Worm (Caenorhabditis elegans) whole organism, L2 larva: Measurements from ENCODE around the gene gadr-2.

Experiments used
- C34F6.9 ChIP-seq: fragments of 150-350 bp; optimal IDR thresholded peaks from 2 replicates; lab custom pipeline; 2014; ENCODE audit warnings: missing biosample characterization, missing genetic modification characterization
- F13H6.1 ChIP-seq: sonication (generic microtip); optimal IDR thresholded peaks from 2 replicates; lab custom pipeline; 2016; ENCODE audit warnings: missing genetic modification characterization, missing compliant biosample characterization
- Y55F3AM.14 ChIP-seq: fragments of 200-800 bp; sonication (Bioruptor generic); optimal IDR thresholded peaks from 2 replicates; lab custom pipeline; 2018; ENCODE audit warnings: mild to moderate bottlenecking, missing genetic modification characterization, missing compliant biosample characterization
- ZK546.5 ChIP-seq: sonication (generic microtip); optimal IDR thresholded peaks from 2 replicates; lab custom pipeline; 2017; ENCODE audit warnings: missing biosample characterization, missing genetic modification characterization
- alr-1 ChIP-seq: fragments of 150-350 bp; optimal IDR thresholded peaks from 2 replicates; lab custom pipeline; 2014; ENCODE audit warnings: missing biosample characterization, missing genetic modification characterization
- aly-2 ChIP-seq: fragments of 150-350 bp; optimal IDR thresholded peaks from 2 replicates; lab custom pipeline; 2014; ENCODE audit warnings: missing biosample characterization, missing genetic modification characterization
- ama-1 ChIP-seq: fragments of 150-350 bp; optimal IDR thresholded peaks from 2 replicates; lab custom pipeline; 2018; ENCODE audit warnings: inconsistent platforms
- blmp-1 ChIP-seq: sonication (generic microtip); optimal IDR thresholded peaks from 2 replicates; lab custom pipeline; 2017; ENCODE audit warnings: missing genetic modification characterization, mild to moderate bottlenecking, missing compliant biosample characterization, antibody characterized with exemption, moderate library complexity; ENCODE audit not compliant: insufficient read depth
- ceh-16 ChIP-seq: fragments of 150-350 bp; optimal IDR thresholded peaks from 2 replicates; lab custom pipeline; 2014; ENCODE audit warnings: missing biosample characterization, missing genetic modification characterization
- ceh-82 ChIP-seq: fragments of 150-350 bp; optimal IDR thresholded peaks from 2 replicates; lab custom pipeline; 2014; ENCODE audit warnings: missing biosample characterization, missing genetic modification characterization
- crh-2 ChIP-seq: sonication (generic microtip); optimal IDR thresholded peaks from 2 replicates; lab custom pipeline; 2017; ENCODE audit warnings: missing biosample characterization, missing genetic modification characterization
- dmd-4 ChIP-seq: sonication (generic microtip); optimal IDR thresholded peaks from 2 replicates; lab custom pipeline; 2017; ENCODE audit warnings: missing biosample characterization, missing genetic modification characterization
- egl-27 ChIP-seq: sonication (generic microtip); optimal IDR thresholded peaks from 3 replicates; lab custom pipeline; 2017; ENCODE audit warnings: missing biosample characterization, missing genetic modification reagents, missing genetic modification characterization
- elt-1 ChIP-seq: fragments of 150-350 bp; optimal IDR thresholded peaks from 2 replicates; lab custom pipeline; 2014; ENCODE audit warnings: missing biosample characterization, missing genetic modification characterization
- elt-3 ChIP-seq: sonication (generic microtip); optimal IDR thresholded peaks from 2 replicates; lab custom pipeline; 2017; ENCODE audit warnings: missing biosample characterization, missing genetic modification characterization
- fos-1 ChIP-seq: fragments of 150-350 bp; optimal IDR thresholded peaks from 2 replicates; lab custom pipeline; 2014; ENCODE audit warnings: missing biosample characterization, missing genetic modification characterization
- gmeb-1 ChIP-seq: fragments of 150-350 bp; optimal IDR thresholded peaks from 2 replicates; lab custom pipeline; 2014; ENCODE audit warnings: missing biosample characterization, missing genetic modification characterization
- lin-11 ChIP-seq: fragments of 150-350 bp; sonication (generic microtip); optimal IDR thresholded peaks from 2 replicates; lab custom pipeline; 2014; ENCODE audit warnings: missing biosample characterization, missing genetic modification characterization, inconsistent platforms, mixed read lengths
- lin-13 ChIP-seq: fragments of 150-350 bp; optimal IDR thresholded peaks from 2 replicates; lab custom pipeline; 2014; ENCODE audit warnings: missing biosample characterization, missing genetic modification reagents, missing genetic modification characterization
- lin-39 ChIP-seq: fragments of 150-350 bp; optimal IDR thresholded peaks from 2 replicates; lab custom pipeline; 2014; ENCODE audit warnings: missing biosample characterization, missing genetic modification reagents, missing genetic modification characterization
- lsy-2 ChIP-seq, 2 experiments: fragments of 150-350 bp in 1 of 2; sonication (generic microtip) in 1 of 2; optimal IDR thresholded peaks; 2 replicates each; lab custom pipeline; 2014 to 2017; ENCODE audit warnings: missing biosample characterization in 2 of 2, missing genetic modification characterization in 2 of 2
- mab-5 ChIP-seq: fragments of 150-350 bp; optimal IDR thresholded peaks from 2 replicates; lab custom pipeline; 2014; ENCODE audit warnings: missing biosample characterization, missing genetic modification characterization
- mbf-1 ChIP-seq: sonication (generic microtip); optimal IDR thresholded peaks from 2 replicates; lab custom pipeline; 2017; ENCODE audit warnings: missing biosample characterization, missing genetic modification characterization
- nhr-10 ChIP-seq: sonication (generic microtip); optimal IDR thresholded peaks from 2 replicates; lab custom pipeline; 2017; ENCODE audit warnings: missing biosample characterization, missing genetic modification characterization
- nhr-11 ChIP-seq: fragments of 150-350 bp; optimal IDR thresholded peaks from 2 replicates; lab custom pipeline; 2014; ENCODE audit warnings: missing biosample characterization, missing genetic modification characterization
- nhr-12 ChIP-seq: fragments of 150-350 bp; optimal IDR thresholded peaks from 2 replicates; lab custom pipeline; 2014; ENCODE audit warnings: missing biosample characterization, missing genetic modification characterization
- nhr-129 ChIP-seq: fragments of 150-350 bp; optimal IDR thresholded peaks from 2 replicates; lab custom pipeline; 2014; ENCODE audit warnings: missing biosample characterization, missing genetic modification characterization
- nhr-21 ChIP-seq: fragments of 150-350 bp; optimal IDR thresholded peaks from 2 replicates; lab custom pipeline; 2014; ENCODE audit warnings: missing biosample characterization, missing genetic modification characterization
- nhr-23 ChIP-seq: fragments of 150-350 bp; optimal IDR thresholded peaks from 2 replicates; lab custom pipeline; 2014; ENCODE audit warnings: missing biosample characterization, missing genetic modification reagents, missing genetic modification characterization
- nhr-237 ChIP-seq: fragments of 150-350 bp; optimal IDR thresholded peaks from 2 replicates; lab custom pipeline; 2014; ENCODE audit warnings: missing biosample characterization, missing genetic modification characterization
- nhr-25 ChIP-seq: fragments of 150-350 bp; sonication (generic microtip); optimal IDR thresholded peaks from 3 replicates; lab custom pipeline; 2014; ENCODE audit warnings: missing biosample characterization, missing genetic modification characterization
- nhr-6 ChIP-seq: fragments of 150-350 bp; optimal IDR thresholded peaks from 2 replicates; lab custom pipeline; 2014; ENCODE audit warnings: missing biosample characterization, missing genetic modification characterization
- nhr-77 ChIP-seq: fragments of 150-350 bp; optimal IDR thresholded peaks from 2 replicates; lab custom pipeline; 2014; ENCODE audit warnings: missing biosample characterization, missing genetic modification characterization
- peb-1 ChIP-seq: fragments of 150-350 bp; optimal IDR thresholded peaks from 2 replicates; lab custom pipeline; 2014; ENCODE audit warnings: missing biosample characterization, missing genetic modification characterization
- sem-4 ChIP-seq: fragments of 150-350 bp; optimal IDR thresholded peaks from 2 replicates; lab custom pipeline; 2014; ENCODE audit warnings: missing biosample characterization, missing genetic modification reagents, missing genetic modification characterization
- skn-1 ChIP-seq: sonication (generic microtip); optimal IDR thresholded peaks from 2 replicates; lab custom pipeline; 2017; ENCODE audit warnings: missing biosample characterization, missing genetic modification characterization
- sma-3 ChIP-seq: sonication (generic microtip); optimal IDR thresholded peaks from 2 replicates; lab custom pipeline; 2016; ENCODE audit warnings: missing genetic modification reagents, missing genetic modification characterization, missing compliant biosample characterization
- sma-9 ChIP-seq, 2 experiments: fragments of 150-350 bp in 1 of 2; sonication (generic microtip) in 1 of 2; optimal IDR thresholded peaks; 2 replicates each; lab custom pipeline; 2014 to 2016; ENCODE audit warnings: missing genetic modification characterization in 2 of 2, mild to moderate bottlenecking in 1 of 2, missing biosample characterization in 1 of 2, missing compliant biosample characterization in 1 of 2, missing genetic modification reagents in 1 of 2, moderate library complexity in 1 of 2
- snpc-4 ChIP-seq: fragments of 150-350 bp; optimal IDR thresholded peaks from 2 replicates; lab custom pipeline; 2014; ENCODE audit warnings: missing biosample characterization, missing genetic modification characterization
- unc-39 ChIP-seq: fragments of 150-350 bp; optimal IDR thresholded peaks from 2 replicates; lab custom pipeline; 2014; ENCODE audit warnings: missing biosample characterization, missing genetic modification characterization
- unc-55 ChIP-seq: fragments of 150-350 bp; sonication (generic microtip); optimal IDR thresholded peaks from 3 replicates; lab custom pipeline; 2014; ENCODE audit warnings: missing biosample characterization, missing genetic modification reagents, missing genetic modification characterization
- unc-62 ChIP-seq: fragments of 150-350 bp; optimal IDR thresholded peaks from 2 replicates; lab custom pipeline; 2014; ENCODE audit warnings: missing biosample characterization, missing genetic modification reagents, missing genetic modification characterization
- zag-1 ChIP-seq: fragments of 150-350 bp; optimal IDR thresholded peaks from 2 replicates; lab custom pipeline; 2014; ENCODE audit warnings: missing biosample characterization, missing genetic modification characterization
- ztf-1 ChIP-seq: fragments of 200-800 bp; sonication (Bioruptor generic); conservative IDR thresholded peaks from 2 replicates; pipeline ENCODE4 v1.3.6; 2022; ENCODE audit warnings: missing genetic modification characterization, missing compliant biosample characterization
- ztf-11 ChIP-seq: sonication (generic microtip); optimal IDR thresholded peaks from 2 replicates; lab custom pipeline; 2017; ENCODE audit warnings: missing biosample characterization, missing genetic modification characterization
- ztf-4 ChIP-seq: fragments of 150-350 bp; optimal IDR thresholded peaks from 2 replicates; lab custom pipeline; 2014; ENCODE audit warnings: missing biosample characterization, missing genetic modification characterization

Gene gadr-2

DNA sequence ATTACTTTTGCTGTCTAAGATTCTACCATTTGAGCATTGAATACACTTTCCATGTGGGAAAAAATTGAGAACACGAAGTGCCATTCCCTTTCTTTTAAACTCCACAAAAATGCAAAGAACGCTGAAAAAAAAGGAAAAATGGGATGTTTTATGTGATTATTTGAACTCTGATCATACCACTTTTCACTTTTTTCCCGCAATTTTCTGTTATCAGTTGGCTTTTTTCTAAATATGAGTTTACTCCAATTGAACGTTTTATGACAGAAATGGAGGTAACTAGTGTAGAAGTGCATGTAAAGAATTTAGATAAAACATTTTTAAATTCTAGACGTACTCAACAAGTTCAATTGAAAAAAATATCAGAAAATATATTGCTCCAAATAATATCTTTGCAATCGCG, 43.5 kb downstream of the gadr-2 start:
- TF ChIP-seq ama-1 (lab: Kevin White, UChicago): no peak
- no peak for TF ChIP-seq nhr-25
- peak; percentile 8 for TF ChIP-seq crh-2
- no peak for TF ChIP-seq F13H6.1 (tag; lab: Kevin White, UChicago)
- peak; percentile 41 for TF ChIP-seq blmp-1 (tag; lab: Kevin White, UChicago)
- peak; percentile 12 for TF ChIP-seq sma-9 (GFP tag; optimal IDR thresholded peaks at IDR 0.05; lab: Kevin White, UChicago)
- TF ChIP-seq sma-9 (tag; optimal IDR thresholded peaks at IDR 0.05; lab: Kevin White, UChicago): no peak

- TF ChIP-seq C34F6.9 (tag; lab: Kevin White, UChicago) (peak; percentile 21), nhr-23 (no peak), snpc-4 (tag; lab: Kevin White, UChicago) (peak; percentile 76), nhr-21 (tag; lab: Kevin White, UChicago) (no peak), sma-3 (GFP tag; lab: Kevin White, UChicago) (peak; percentile 11), gmeb-1 (tag; lab: Kevin White, UChicago) (peak; percentile 49), nhr-129 (peak; percentile 72), F13H6.1 (tag; lab: Kevin White, UChicago) (peak; percentile 48), sma-9 (GFP tag; optimal IDR thresholded peaks at IDR 0.05; lab: Kevin White, UChicago) (no peak), sma-9 (tag; optimal IDR thresholded peaks at IDR 0.05; lab: Kevin White, UChicago) (no peak), skn-1 (tag; lab: Kevin White, UChicago) (no peak), crh-2 (peak; percentile 0), ceh-16 (tag; lab: Kevin White, UChicago) (no peak), ztf-1 (no peak), elt-3 (no peak), nhr-25 (peak; percentile 68), zag-1 (tag; lab: Kevin White, UChicago) (no peak), lin-11 (no peak), lsy-2 (tag; optimal IDR thresholded peaks at IDR 0.05; lab: Kevin White, UChicago) (peak in 1 of 2 experiments; percentile 41), mab-5 (tag; lab: Kevin White, UChicago) (no peak), fos-1 (peak; percentile 12), nhr-6 (tag; lab: Kevin White, UChicago) (no peak), ama-1 (lab: Kevin White, UChicago) (peak; percentile 81), aly-2 (tag; lab: Kevin White, UChicago) (no peak)
These were observed 44.0 kb downstream of the gadr-2 start, which contains the start of gene idh-1 for ce11 chrIV:9440880-9441336. Gene idh-1 (minus strand): TSS chrIV:9441107.

DNA sequence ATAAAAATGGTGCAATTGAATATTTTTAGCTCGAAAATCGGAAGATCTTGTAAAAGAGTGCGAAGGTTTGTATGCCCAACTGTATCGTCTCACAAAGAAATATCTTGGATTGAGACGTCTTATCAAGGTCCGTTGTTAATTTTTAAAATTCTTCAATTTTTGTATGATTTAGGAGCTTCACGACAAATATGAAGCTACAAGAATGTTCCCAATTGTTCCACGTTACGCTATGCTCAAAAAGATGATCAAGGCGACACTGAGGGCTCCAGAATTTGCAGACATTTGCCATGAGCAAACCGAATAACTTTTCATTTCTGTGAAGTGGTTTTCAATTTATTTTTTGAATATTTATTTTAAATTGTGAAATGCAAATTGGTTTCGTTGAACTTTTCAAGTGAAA, 46.2 kb downstream of the gadr-2 start:
- TF ChIP-seq lin-13 (GFP tag; lab: Kevin White, UChicago) (peak; percentile 66), nhr-21 (tag; lab: Kevin White, UChicago) (no peak), crh-2 (peak; percentile 37), lin-39 (tag; lab: Kevin White, UChicago) (no peak), nhr-12 (tag; lab: Kevin White, UChicago) (no peak), sma-3 (GFP tag; lab: Kevin White, UChicago) (peak; percentile 73), snpc-4 (tag; lab: Kevin White, UChicago) (no peak), alr-1 (tag; lab: Kevin White, UChicago) (no peak), nhr-129 (peak; percentile 29), unc-39 (tag; lab: Kevin White, UChicago) (no peak), nhr-11 (tag; lab: Kevin White, UChicago) (no peak), mbf-1 (tag; lab: Kevin White, UChicago) (no peak), sem-4 (tag; lab: Kevin White, UChicago) (no peak), nhr-237 (no peak), nhr-10 (tag; lab: Kevin White, UChicago) (no peak), C34F6.9 (tag; lab: Kevin White, UChicago) (no peak), unc-62 (GFP tag; lab: Kevin White, UChicago) (no peak), nhr-6 (tag; lab: Kevin White, UChicago) (peak; percentile 37), nhr-77 (tag; lab: Kevin White, UChicago) (no peak), blmp-1 (tag; lab: Kevin White, UChicago) (no peak), zag-1 (tag; lab: Kevin White, UChicago) (no peak), ztf-4 (peak; percentile 19), ceh-82 (tag; lab: Kevin White, UChicago) (no peak), nhr-23 (no peak), skn-1 (tag; lab: Kevin White, UChicago) (no peak), elt-3 (no peak), ztf-11 (tag; lab: Kevin White, UChicago) (no peak), ceh-16 (tag; lab: Kevin White, UChicago) (no peak), dmd-4 (tag; lab: Kevin White, UChicago) (no peak), elt-1 (tag; lab: Kevin White, UChicago) (no peak), F13H6.1 (tag; lab: Kevin White, UChicago) (no peak), Y55F3AM.14 (GFP tag; lab: Kevin White, UChicago) (no peak), mab-5 (tag; lab: Kevin White, UChicago) (no peak), ztf-1 (no peak), lin-11 (no peak), sma-9 (GFP tag; optimal IDR thresholded peaks at IDR 0.05; lab: Kevin White, UChicago) (peak; percentile 64), sma-9 (tag; optimal IDR thresholded peaks at IDR 0.05; lab: Kevin White, UChicago) (no peak), egl-27 (tag; lab: Kevin White, UChicago) (no peak), aly-2 (tag; lab: Kevin White, UChicago) (no peak), unc-55 (GFP tag; lab: Kevin White, UChicago) (no peak), gmeb-1 (tag; lab: Kevin White, UChicago) (peak; percentile 51), peb-1 (tag; lab: Kevin White, UChicago) (no peak), ZK546.5 (tag; lab: Kevin White, UChicago) (no peak)
